Fruit fly (Drosophila melanogaster): ENCODE data around the gene Ugt307A1.

The Ugt307A1 gene

DNA sequence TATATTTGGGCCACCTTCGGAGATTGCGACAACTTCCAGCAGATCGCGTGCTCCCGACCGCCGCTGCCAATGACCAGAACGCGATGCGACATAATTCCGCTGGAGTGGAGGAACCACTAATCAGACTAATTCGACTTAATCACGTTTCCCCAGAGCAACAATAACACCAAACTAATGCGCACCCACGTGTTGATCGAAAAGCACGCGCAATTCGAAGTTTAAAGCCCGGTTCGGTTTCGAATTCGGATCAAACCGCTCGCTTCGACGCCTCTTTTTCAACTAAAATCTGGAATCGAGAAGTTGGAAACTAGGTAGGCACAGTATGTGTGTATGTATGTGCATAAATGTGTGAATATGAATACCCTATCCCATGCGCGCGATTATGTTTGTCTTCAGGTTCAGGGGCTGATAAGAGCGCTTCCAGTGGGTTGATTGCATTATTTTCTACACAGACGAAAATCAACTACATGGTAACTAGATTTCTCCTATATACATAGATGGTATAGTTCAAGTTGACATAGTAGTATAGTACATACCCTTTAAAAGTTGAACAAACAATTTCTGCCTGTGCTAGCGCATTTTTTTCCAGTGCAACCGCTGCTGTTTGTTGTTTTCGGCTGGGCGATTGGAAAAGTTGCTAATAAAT, 44.0 kb upstream of the Ugt307A1 start, which contains the start of gene Gart (continued):
- TF ChIP-seq ash1 (GFP tag; optimal IDR thresholded peaks at IDR 0.05): no peak
- peak; percentile 90 for TF ChIP-seq CG10431 (GFP tag; optimal IDR thresholded peaks at IDR 0.05)
- peak; percentile 1 for TF ChIP-seq phol (tag; optimal IDR thresholded peaks at IDR 0.05)
- peak; percentile 53; the same call in 1 of the 2 replicates for TF ChIP-seq CG32767 (GFP tag; IDR thresholded peaks at IDR 0.05)
- peak; percentile 54 for TF ChIP-seq ERR (GFP tag; optimal IDR thresholded peaks at IDR 0.05)
- TF ChIP-seq CG15269 (tag; optimal IDR thresholded peaks at IDR 0.05): peak; percentile 71
- TF ChIP-seq gce (GFP tag; IDR thresholded peaks at IDR 0.05): no peak
- peak; percentile 55 for TF ChIP-seq chn (GFP tag; optimal IDR thresholded peaks at IDR 0.05)
- TF ChIP-seq CG6683 (GFP tag; optimal IDR thresholded peaks at IDR 0.05): no peak
- peak; percentile 46 for TF ChIP-seq CG12236 (GFP tag; optimal IDR thresholded peaks at IDR 0.05)
- peak; percentile 86 for TF ChIP-seq row (GFP tag; IDR thresholded peaks at IDR 0.05)
- TF ChIP-seq CG2889 (GFP tag; IDR thresholded peaks at IDR 0.05): peak; percentile 68; the same call in 2 of the 3 replicates
- TF ChIP-seq Dad (GFP tag; optimal IDR thresholded peaks at IDR 0.05): peak; percentile 43
- no peak for TF ChIP-seq CG17912 (GFP tag; optimal IDR thresholded peaks at IDR 0.05)
- TF ChIP-seq luna (GFP tag; optimal IDR thresholded peaks at IDR 0.05): no peak
- peak; percentile 52; the same call in 1 of the 3 replicates for TF ChIP-seq CG14050 (GFP tag; IDR thresholded peaks at IDR 0.05)
- no peak for TF ChIP-seq CG2199 (GFP tag; IDR thresholded peaks at IDR 0.05)
- TF ChIP-seq vfl (GFP tag; optimal IDR thresholded peaks at IDR 0.05): peak; percentile 47
- TF ChIP-seq Pdp1 (GFP tag; optimal IDR thresholded peaks at IDR 0.05): peak; percentile 52 to 62
- no peak for TF ChIP-seq abd-A (tag; optimal IDR thresholded peaks at IDR 0.05)
- no peak for TF ChIP-seq tna (GFP tag; IDR thresholded peaks at IDR 0.05; ENCODE audit: partially characterized antibody)
- no peak for TF ChIP-seq crol (GFP tag; IDR thresholded peaks at IDR 0.05)
- peak; percentile 61 for TF ChIP-seq wek (GFP tag; optimal IDR thresholded peaks at IDR 0.05)
- TF ChIP-seq HmgZ (tag; optimal IDR thresholded peaks at IDR 0.05): peak; percentile 81
- peak; percentile 42 for TF ChIP-seq CG12942 (GFP tag; optimal IDR thresholded peaks at IDR 0.05)
- 0 out of 2 replicates have a peak, but pooled peaks have one; percentile 30 for TF ChIP-seq CG14441 (GFP tag; IDR thresholded peaks at IDR 0.05)
- no peak for TF ChIP-seq lov (optimal IDR thresholded peaks at IDR 0.05)
- TF ChIP-seq lov (GFP tag; IDR thresholded peaks at IDR 0.05): no peak
- TF ChIP-seq br (optimal IDR thresholded peaks at IDR 0.05): no peak
- peak; percentile 9 for TF ChIP-seq CG10267 (tag; optimal IDR thresholded peaks at IDR 0.05)
- TF ChIP-seq CG1647 (GFP tag; optimal IDR thresholded peaks at IDR 0.05): peak; percentile 54
- TF ChIP-seq CG16863 (GFP tag; optimal IDR thresholded peaks at IDR 0.05): peak; percentile 48
- 0 out of 3 replicates have a peak, but pooled peaks have one; percentile 27 for TF ChIP-seq CG17361 (GFP tag; IDR thresholded peaks at IDR 0.05)
- TF ChIP-seq Hr3 (GFP tag; optimal IDR thresholded peaks at IDR 0.05): peak; percentile 55
- peak; percentile 63 for TF ChIP-seq HLH54F (GFP tag; optimal IDR thresholded peaks at IDR 0.05)
- TF ChIP-seq sob (GFP tag; IDR thresholded peaks at IDR 0.05): peak; percentile 51
- TF ChIP-seq unpg (GFP tag; optimal IDR thresholded peaks at IDR 0.05): peak; percentile 64
- no peak; the same call in 1 of the 2 replicates for TF ChIP-seq wor (GFP tag; IDR thresholded peaks at IDR 0.05)
- TF ChIP-seq Hr51 (GFP tag; optimal IDR thresholded peaks at IDR 0.05): peak in 1 of 2 experiments; percentile 43
- TF ChIP-seq az2 (GFP tag; optimal IDR thresholded peaks at IDR 0.05): peak; percentile 57
- no peak; the same call in 1 of the 2 replicates for TF ChIP-seq amos (GFP tag; IDR thresholded peaks at IDR 0.05; ENCODE audit: partially characterized antibody)
- TF ChIP-seq ac (GFP tag; optimal IDR thresholded peaks at IDR 0.05): no peak
- no peak for TF ChIP-seq Trl (optimal IDR thresholded peaks at IDR 0.05)
- peak; percentile 69 for TF ChIP-seq Trl (GFP tag; optimal IDR thresholded peaks at IDR 0.05)
- no peak; the same call in 2 of the 3 replicates for TF ChIP-seq CG34224 (GFP tag; IDR thresholded peaks at IDR 0.05; ENCODE audit: partially characterized antibody)
- TF ChIP-seq CG9609 (GFP tag; optimal IDR thresholded peaks at IDR 0.05): peak; percentile 69
- TF ChIP-seq Dfd (GFP tag; optimal IDR thresholded peaks at IDR 0.05): no peak
- TF ChIP-seq dimm (GFP tag; IDR thresholded peaks at IDR 0.05): no peak
- no peak for TF ChIP-seq CG11085 (GFP tag; IDR thresholded peaks at IDR 0.05)
- no peak for TF ChIP-seq Sox100B (GFP tag; optimal IDR thresholded peaks at IDR 0.05)
- no peak for TF ChIP-seq pita (GFP tag; optimal IDR thresholded peaks at IDR 0.05)
